Worm (Caenorhabditis elegans) whole organism, L1 larva: ENCODE results near the gene R07D5.2.

Experiments
- aha-1 ChIP-seq: fragments of 150-350 bp; optimal IDR thresholded peaks from 2 replicates; lab custom pipeline; 2014; ENCODE audit warnings: missing biosample characterization, missing genetic modification characterization
- ama-1 ChIP-seq: fragments of 150-350 bp; optimal IDR thresholded peaks from 2 replicates; lab custom pipeline; 2014
- lin-15B ChIP-seq: fragments of 150-350 bp; sonication (generic microtip); optimal IDR thresholded peaks from 3 replicates; lab custom pipeline; 2014; ENCODE audit warnings: missing biosample characterization, missing genetic modification characterization
- nhr-12 ChIP-seq: sonication (generic microtip); optimal IDR thresholded peaks from 2 replicates; lab custom pipeline; 2017; ENCODE audit warnings: missing biosample characterization, missing genetic modification characterization
- nhr-20 ChIP-seq: sonication (generic microtip); optimal IDR thresholded peaks from 2 replicates; lab custom pipeline; 2016; ENCODE audit warnings: mild to moderate bottlenecking, missing genetic modification characterization, missing compliant biosample characterization
- nhr-77 ChIP-seq: fragments of 150-350 bp; optimal IDR thresholded peaks from 2 replicates; lab custom pipeline; 2014; ENCODE audit warnings: missing biosample characterization, missing genetic modification characterization
- nhr-90 ChIP-seq: sonication (generic microtip); optimal IDR thresholded peaks from 2 replicates; lab custom pipeline; 2016; ENCODE audit warnings: mild to moderate bottlenecking, missing genetic modification characterization, missing compliant biosample characterization; ENCODE audit not compliant: poor library complexity
- skn-1 ChIP-seq: fragments of 150-350 bp; optimal IDR thresholded peaks from 2 replicates; lab custom pipeline; 2014; ENCODE audit warnings: missing biosample characterization, missing genetic modification characterization
- snpc-4 ChIP-seq: fragments of 150-350 bp; optimal IDR thresholded peaks from 2 replicates; lab custom pipeline; 2014; ENCODE audit warnings: missing biosample characterization, missing genetic modification characterization
- unc-130 ChIP-seq: fragments of 150-350 bp; optimal IDR thresholded peaks from 2 replicates; lab custom pipeline; 2017; ENCODE audit warnings: missing biosample characterization, missing genetic modification characterization, inconsistent platforms
- zag-1 ChIP-seq: fragments of 150-350 bp; optimal IDR thresholded peaks from 2 replicates; lab custom pipeline; 2014; ENCODE audit warnings: missing biosample characterization, missing genetic modification characterization
- ztf-4 ChIP-seq: fragments of 150-350 bp; optimal IDR thresholded peaks from 2 replicates; lab custom pipeline; 2014; ENCODE audit warnings: missing biosample characterization, missing genetic modification characterization

DNA sequence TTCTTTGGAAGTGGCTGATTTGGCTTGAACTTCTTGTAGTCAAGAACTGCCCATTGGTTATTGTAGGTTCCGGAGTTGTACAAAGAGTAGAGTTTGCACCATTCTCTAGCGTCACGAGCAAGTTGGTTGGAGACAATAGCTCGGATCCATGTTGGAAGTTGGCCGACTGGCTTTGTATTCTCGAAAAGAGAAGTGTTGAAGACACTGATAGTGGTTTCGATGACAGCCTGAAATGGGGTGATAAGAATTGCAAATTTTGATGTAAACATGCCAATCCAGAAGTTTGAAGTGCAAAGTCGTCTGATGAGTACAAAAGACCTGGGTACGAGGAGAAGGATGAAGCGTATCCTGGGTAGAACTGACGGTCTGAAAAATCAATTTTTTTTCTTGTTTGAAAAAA lies 20.1 kb downstream of the R07D5.2 start:
- TF ChIP-seq nhr-77, result no peak
- TF ChIP-seq lin-15B (tag; lab: Kevin White, UChicago), result no peak
- TF ChIP-seq nhr-12, result no peak
- no peak for TF ChIP-seq aha-1 (tag; lab: Kevin White, UChicago)
- no peak for TF ChIP-seq ztf-4 (tag; lab: Kevin White, UChicago)
- TF ChIP-seq nhr-90 (tag; lab: Kevin White, UChicago), result no peak
- no peak for TF ChIP-seq skn-1
- TF ChIP-seq nhr-20 (tag; lab: Kevin White, UChicago), result no peak
- TF ChIP-seq ama-1 (lab: Kevin White, UChicago), result no peak
- TF ChIP-seq snpc-4 (tag; lab: Kevin White, UChicago), result no peak
- no peak for TF ChIP-seq unc-130 (tag; lab: Kevin White, UChicago)
- TF ChIP-seq zag-1 (tag; lab: Kevin White, UChicago), result no peak
